Worm (Caenorhabditis elegans) whole organism, L2 larva: Measurements from ENCODE around the gene F07A11.5.

ENCODE experiments used
- ama-1 ChIP-seq: fragments of 150-350 bp; optimal IDR thresholded peaks from 2 replicates; lab custom pipeline; 2018; ENCODE audit warnings: inconsistent platforms
- fos-1 ChIP-seq: fragments of 150-350 bp; optimal IDR thresholded peaks from 2 replicates; lab custom pipeline; 2014; ENCODE audit warnings: missing biosample characterization, missing genetic modification characterization
- mab-5 ChIP-seq: fragments of 150-350 bp; optimal IDR thresholded peaks from 2 replicates; lab custom pipeline; 2014; ENCODE audit warnings: missing biosample characterization, missing genetic modification characterization
- mdl-1 ChIP-seq, 2 experiments: fragments of 150-350 bp in 1 of 2; sonication (generic microtip) in 1 of 2; optimal IDR thresholded peaks; 2 replicates each; lab custom pipeline; 2017; ENCODE audit warnings: missing biosample characterization in 2 of 2, missing genetic modification characterization in 2 of 2
- nhr-77 ChIP-seq: fragments of 150-350 bp; optimal IDR thresholded peaks from 2 replicates; lab custom pipeline; 2014; ENCODE audit warnings: missing biosample characterization, missing genetic modification characterization
- skn-1 ChIP-seq: sonication (generic microtip); optimal IDR thresholded peaks from 2 replicates; lab custom pipeline; 2017; ENCODE audit warnings: missing biosample characterization, missing genetic modification characterization
- ztf-4 ChIP-seq: fragments of 150-350 bp; optimal IDR thresholded peaks from 2 replicates; lab custom pipeline; 2014; ENCODE audit warnings: missing biosample characterization, missing genetic modification characterization

ce11 chrII:11600711-11601110 is 11.4 kb upstream of the F07A11.5 start, which contains the start of gene F07A11.4:
- TF ChIP-seq skn-1 (tag; lab: Kevin White, UChicago) (no peak), mdl-1 (tag; optimal IDR thresholded peaks at IDR 0.05; lab: Kevin White, UChicago) (no peak), ztf-4 (tag; lab: Kevin White, UChicago) (no peak), fos-1 (no peak), mab-5 (tag; lab: Kevin White, UChicago) (no peak), nhr-77 (tag; lab: Kevin White, UChicago) (no peak), ama-1 (lab: Kevin White, UChicago) (no peak)
